Fruit fly (Drosophila melanogaster) whole organism, embryonic: ENCODE measurements around the gene CG31960.

Experiments
- Abd-B ChIP-seq: fragments of 200-800 bp; sonication (Bioruptor generic); optimal IDR thresholded peaks from 2 replicates; lab custom pipeline; 2018; ENCODE audit warnings: missing biosample characterization, mild to moderate bottlenecking, missing genetic modification characterization, moderate library complexity
- CG12071 ChIP-seq: fragments of 200-800 bp; sonication (Bioruptor generic); optimal IDR thresholded peaks from 3 replicates; lab custom pipeline; 2018; ENCODE audit warnings: missing biosample characterization, mild to moderate bottlenecking, missing genetic modification characterization
- CG12236 ChIP-seq: fragments of 200-800 bp; sonication (Bioruptor generic); optimal IDR thresholded peaks from 2 replicates; lab custom pipeline; 2016; ENCODE audit warnings: missing biosample characterization, missing genetic modification characterization
- CG1233 ChIP-seq: fragments of 200-800 bp; sonication (Bioruptor generic); optimal IDR thresholded peaks from 4 replicates; lab custom pipeline; 2018; ENCODE audit warnings: missing biosample characterization, mild to moderate bottlenecking, missing genetic modification characterization
- CG13123 ChIP-seq: fragments of 200-800 bp; sonication (Bioruptor generic); optimal IDR thresholded peaks from 2 replicates; lab custom pipeline; 2016; ENCODE audit warnings: missing biosample characterization, missing genetic modification characterization
- CG15073 ChIP-seq: fragments of 200-800 bp; sonication (Bioruptor generic); optimal IDR thresholded peaks from 2 replicates; lab custom pipeline; 2016; ENCODE audit warnings: missing biosample characterization, missing genetic modification characterization
- CG18262 ChIP-seq: fragments of 200-800 bp; optimal IDR thresholded peaks from 3 replicates; lab custom pipeline; 2019; ENCODE audit warnings: missing biosample characterization, mild to moderate bottlenecking, missing genetic modification characterization, moderate library complexity
- CG2875 ChIP-seq: fragments of 200-800 bp; sonication (Bioruptor generic); optimal IDR thresholded peaks from 2 replicates; lab custom pipeline; 2017; ENCODE audit warnings: missing biosample characterization, mild to moderate bottlenecking, missing genetic modification characterization, missing genetic modification reagents
- CG3065 ChIP-seq: fragments of 200-800 bp; sonication (Bioruptor generic); optimal IDR thresholded peaks from 2 replicates; lab custom pipeline; 2016; ENCODE audit warnings: missing biosample characterization, missing genetic modification characterization
- CG31365 ChIP-seq: fragments of 200-800 bp; sonication (Bioruptor generic); optimal IDR thresholded peaks from 2 replicates; lab custom pipeline; 2018; ENCODE audit warnings: missing biosample characterization, mild to moderate bottlenecking, missing genetic modification characterization
- CG4707 ChIP-seq: fragments of 200-800 bp; sonication (Bioruptor generic); optimal IDR thresholded peaks from 2 replicates; lab custom pipeline; 2018; ENCODE audit warnings: missing biosample characterization, mild to moderate bottlenecking, missing genetic modification characterization, moderate library complexity
- CG5245 ChIP-seq: fragments of 200-800 bp; sonication (Bioruptor generic); optimal IDR thresholded peaks from 3 replicates; lab custom pipeline; 2016; ENCODE audit warnings: missing biosample characterization, missing genetic modification characterization
- CG6689 ChIP-seq: fragments of 200-800 bp; sonication (Bioruptor generic); IDR thresholded peaks from 2 replicates; pipeline ENCODE4 v1.3.6; 2022; ENCODE audit warnings: missing biosample characterization, missing genetic modification characterization
- CG7357 ChIP-seq: fragments of 200-800 bp; sonication (Bioruptor generic); IDR thresholded peaks from 3 replicates; pipeline ENCODE4 v1.3.6; 2022; ENCODE audit warnings: missing biosample characterization, missing genetic modification characterization
- CG9817 ChIP-seq: fragments of 200-800 bp; sonication (Bioruptor generic); optimal IDR thresholded peaks from 2 replicates; lab custom pipeline; 2018; ENCODE audit warnings: missing biosample characterization, mild to moderate bottlenecking, missing genetic modification characterization, moderate library complexity
- CTCF ChIP-seq: fragments of 200-800 bp; sonication (Bioruptor generic); optimal IDR thresholded peaks from 2 replicates; lab custom pipeline; 2017; ENCODE audit warnings: missing biosample characterization, mild to moderate bottlenecking, missing genetic modification characterization, moderate library complexity
- Ets97D ChIP-seq: fragments of 200-800 bp; sonication (Bioruptor generic); optimal IDR thresholded peaks from 3 replicates; lab custom pipeline; 2016; ENCODE audit warnings: missing biosample characterization, missing genetic modification characterization
- Gug ChIP-seq: fragments of 200-800 bp; sonication (Bioruptor generic); IDR thresholded peaks from 4 replicates; pipeline ENCODE4 v1.3.6; 2022; ENCODE audit warnings: missing biosample characterization, missing genetic modification characterization
- HLHmδ ChIP-seq: fragments of 200-800 bp; sonication (Bioruptor generic); optimal IDR thresholded peaks from 2 replicates; lab custom pipeline; 2018; ENCODE audit warnings: missing biosample characterization, mild to moderate bottlenecking, missing genetic modification characterization, moderate library complexity
- HmgD ChIP-seq: fragments of 200-800 bp; sonication (Bioruptor generic); optimal IDR thresholded peaks from 3 replicates; lab custom pipeline; 2016; ENCODE audit warnings: missing biosample characterization, missing genetic modification characterization
- HmgZ ChIP-seq: fragments of 200-800 bp; sonication (Bioruptor generic); optimal IDR thresholded peaks from 2 replicates; lab custom pipeline; 2018; ENCODE audit warnings: missing biosample characterization, mild to moderate bottlenecking, missing genetic modification characterization
- Hmr ChIP-seq: fragments of 200-800 bp; sonication (Bioruptor generic); optimal IDR thresholded peaks from 3 replicates; lab custom pipeline; 2017; ENCODE audit warnings: mild to moderate bottlenecking, missing biosample characterization, missing genetic modification reagents, missing genetic modification characterization
- Kr ChIP-seq: fragments of 200-800 bp; sonication (Bioruptor generic); optimal IDR thresholded peaks from 2 replicates; lab custom pipeline; 2017; ENCODE audit warnings: missing biosample characterization, mild to moderate bottlenecking, missing genetic modification characterization
- Max ChIP-seq: fragments of 200-800 bp; sonication (Bioruptor generic); optimal IDR thresholded peaks from 2 replicates; lab custom pipeline; 2016; ENCODE audit warnings: missing biosample characterization, mild to moderate bottlenecking, missing genetic modification characterization
- Meics ChIP-seq: fragments of 200-800 bp; sonication (Bioruptor generic); optimal IDR thresholded peaks from 2 replicates; lab custom pipeline; 2017; ENCODE audit warnings: missing biosample characterization, mild to moderate bottlenecking, missing genetic modification characterization
- NFAT ChIP-seq: fragments of 200-800 bp; sonication (Bioruptor generic); IDR thresholded peaks from 2 replicates; pipeline ENCODE4 v1.3.6; 2022; ENCODE audit warnings: missing biosample characterization, missing genetic modification characterization
- Rx ChIP-seq: fragments of 200-800 bp; sonication (Bioruptor generic); IDR thresholded peaks from 2 replicates; pipeline ENCODE4 v1.3.6; 2022; ENCODE audit warnings: missing biosample characterization, missing genetic modification characterization
- Ssrp ChIP-seq: fragments of 200-800 bp; sonication (Bioruptor generic); optimal IDR thresholded peaks from 2 replicates; lab custom pipeline; 2018; ENCODE audit warnings: missing biosample characterization, mild to moderate bottlenecking, missing genetic modification characterization, moderate library complexity
- Taf1 ChIP-seq: fragments of 200-800 bp; sonication (Bioruptor generic); IDR thresholded peaks from 2 replicates; pipeline ENCODE4 v1.3.6; 2022; ENCODE audit warnings: missing biosample characterization, missing genetic modification characterization
- Xbp1 ChIP-seq: fragments of 200-800 bp; sonication (Bioruptor generic); optimal IDR thresholded peaks from 3 replicates; lab custom pipeline; 2016; ENCODE audit warnings: missing biosample characterization, mild to moderate bottlenecking, missing genetic modification characterization
- aop ChIP-seq: fragments of 200-800 bp; sonication (Bioruptor generic); IDR thresholded peaks from 2 replicates; pipeline ENCODE4 v1.3.6; 2022; ENCODE audit warnings: missing biosample characterization, missing genetic modification characterization
- bbx ChIP-seq: fragments of 200-800 bp; sonication (Bioruptor generic); IDR thresholded peaks from 2 replicates; pipeline ENCODE4 v1.3.6; 2022; ENCODE audit warnings: missing biosample characterization, missing genetic modification characterization; ENCODE audit not compliant: partially characterized antibody
- br ChIP-seq: fragments of >200 bp; optimal IDR thresholded peaks from 2 replicates; lab custom pipeline; 2017
- chm ChIP-seq: fragments of 200-800 bp; sonication (Bioruptor generic); IDR thresholded peaks from 2 replicates; pipeline ENCODE4 v1.3.6; 2022; ENCODE audit warnings: missing biosample characterization, missing genetic modification characterization
- en ChIP-seq: fragments of 200-800 bp; sonication (Bioruptor generic); optimal IDR thresholded peaks from 2 replicates; lab custom pipeline; 2016; ENCODE audit warnings: missing biosample characterization, missing genetic modification characterization
- esg ChIP-seq: fragments of 200-800 bp; sonication (Bioruptor generic); conservative IDR thresholded peaks from 2 replicates; pipeline ENCODE4 v1.3.6; 2022; ENCODE audit warnings: missing biosample characterization, missing genetic modification characterization
- fd3F ChIP-seq: fragments of 200-800 bp; sonication (Bioruptor generic); optimal IDR thresholded peaks from 2 replicates; lab custom pipeline; 2018; ENCODE audit warnings: missing biosample characterization, mild to moderate bottlenecking, missing genetic modification characterization, moderate library complexity
- hb ChIP-seq: fragments of 200-800 bp; sonication (Bioruptor generic); IDR thresholded peaks from 3 replicates; pipeline ENCODE4 v1.3.6; 2022; ENCODE audit warnings: missing biosample characterization, missing genetic modification characterization; ENCODE audit not compliant: partially characterized antibody
- inv ChIP-seq: fragments of 200-800 bp; sonication (Bioruptor generic); IDR thresholded peaks from 2 replicates; pipeline ENCODE4 v1.3.6; 2022; ENCODE audit warnings: missing biosample characterization, missing genetic modification characterization; ENCODE audit not compliant: partially characterized antibody
- jigr1 ChIP-seq: fragments of 200-800 bp; sonication (Bioruptor generic); IDR thresholded peaks from 3 replicates; pipeline ENCODE4 v1.3.6; 2022; ENCODE audit warnings: missing biosample characterization, missing genetic modification characterization
- kah ChIP-seq: fragments of 200-800 bp; sonication (Bioruptor generic); optimal IDR thresholded peaks from 2 replicates; lab custom pipeline; 2018; ENCODE audit warnings: missing biosample characterization, mild to moderate bottlenecking, missing genetic modification characterization
- mam ChIP-seq: fragments of 200-800 bp; sonication (Bioruptor generic); optimal IDR thresholded peaks from 3 replicates; lab custom pipeline; 2016; ENCODE audit warnings: missing biosample characterization, missing genetic modification characterization
- nerfin-2 ChIP-seq: fragments of 200-800 bp; sonication (Bioruptor generic); IDR thresholded peaks from 2 replicates; pipeline ENCODE4 v1.3.6; 2022; ENCODE audit warnings: missing biosample characterization, missing genetic modification characterization; ENCODE audit not compliant: partially characterized antibody
- nom ChIP-seq: fragments of 200-800 bp; sonication (Bioruptor generic); optimal IDR thresholded peaks from 2 replicates; lab custom pipeline; 2017; ENCODE audit warnings: missing biosample characterization, missing genetic modification characterization, mild to moderate bottlenecking, moderate library complexity, missing genetic modification reagents
- rib ChIP-seq: fragments of 200-800 bp; sonication (Bioruptor generic); IDR thresholded peaks from 2 replicates; pipeline ENCODE4 v1.3.6; 2022; ENCODE audit warnings: missing biosample characterization, missing genetic modification characterization
- row ChIP-seq: fragments of 200-800 bp; sonication (Bioruptor generic); IDR thresholded peaks from 3 replicates; pipeline ENCODE4 v1.3.6; 2022; ENCODE audit warnings: missing biosample characterization, missing genetic modification characterization
- schlank ChIP-seq: fragments of 200-800 bp; sonication (Bioruptor generic); optimal IDR thresholded peaks from 2 replicates; lab custom pipeline; 2018; ENCODE audit warnings: missing biosample characterization, mild to moderate bottlenecking, missing genetic modification characterization
- scrt ChIP-seq: fragments of 200-800 bp; sonication (Bioruptor generic); optimal IDR thresholded peaks from 2 replicates; lab custom pipeline; 2018; ENCODE audit warnings: missing biosample characterization, mild to moderate bottlenecking, missing genetic modification characterization, moderate library complexity
- sisA ChIP-seq: fragments of 200-800 bp; sonication (Bioruptor generic); IDR thresholded peaks from 2 replicates; pipeline ENCODE4 v1.3.6; 2022; ENCODE audit warnings: missing biosample characterization, missing genetic modification characterization
- sr ChIP-seq: fragments of 200-800 bp; sonication (Bioruptor generic); IDR thresholded peaks from 3 replicates; pipeline ENCODE4 v1.3.6; 2022; ENCODE audit warnings: missing biosample characterization, missing genetic modification characterization
- sug ChIP-seq: fragments of 200-800 bp; optimal IDR thresholded peaks from 2 replicates; lab custom pipeline; 2019; ENCODE audit warnings: missing biosample characterization, mild to moderate bottlenecking, missing genetic modification characterization, moderate library complexity

The CG31960 gene

dm6 chr2L:3804641-3805273, 20.0 kb downstream of the CG31960 start (continued):
- TF ChIP-seq HmgD (GFP tag; lab: Kevin White, UChicago) (peak; percentile 94), CG13123 (GFP tag; lab: Kevin White, UChicago) (peak; percentile 92), HLHmδ (GFP tag; lab: Kevin White, UChicago) (peak; percentile 54), Gug (GFP tag; lab: Robert Waterston, UW) (peak; percentile 97), CG12071 (GFP tag; lab: Kevin White, UChicago) (peak; percentile 99), CTCF (GFP tag; lab: Kevin White, UChicago) (peak; percentile 78), sr (GFP tag; lab: Robert Waterston, UW) (peak; percentile 93; the same call in 2 of the 3 replicates), CG4707 (GFP tag; lab: Kevin White, UChicago) (peak; percentile 96), CG6689 (GFP tag; lab: Robert Waterston, UW) (peak; percentile 98), chm (GFP tag; lab: Robert Waterston, UW) (peak; percentile 98), esg (peak; percentile 98), sug (peak; percentile 96), rib (GFP tag; lab: Robert Waterston, UW) (peak; percentile 92), Abd-B (peak; percentile 98), fd3F (GFP tag; lab: Kevin White, UChicago) (peak; percentile 97), inv (GFP tag; lab: Robert Waterston, UW) (no peak), hb (GFP tag; lab: Robert Waterston, UW) (no peak), CG15073 (peak; percentile 81), Taf1 (GFP tag; lab: Robert Waterston, UW) (peak; percentile 92), NFAT (peak; percentile 92), bbx (GFP tag; lab: Robert Waterston, UW) (0 out of 2 replicates have a peak, but pooled peaks have one; percentile 10), kah (GFP tag; lab: Kevin White, UChicago) (peak; percentile 98), CG9817 (peak; percentile 97), scrt (GFP tag; lab: Kevin White, UChicago) (peak; percentile 97), CG31365 (peak; percentile 94), CG2875 (GFP tag; lab: Kevin White, UChicago) (peak; percentile 98), CG12236 (GFP tag; lab: Kevin White, UChicago) (peak; percentile 98), CG18262 (tag; lab: Kevin White, UChicago) (peak; percentile 99), nom (GFP tag; lab: Kevin White, UChicago) (peak; percentile 98), en (GFP tag; lab: Kevin White, UChicago) (peak; percentile 98), Ets97D (GFP tag; lab: Kevin White, UChicago) (peak; percentile 92), CG5245 (peak; percentile 97), HmgZ (peak; percentile 99), sisA (GFP tag; lab: Robert Waterston, UW) (peak; percentile 98), schlank (tag; lab: Kevin White, UChicago) (peak; percentile 95), Xbp1 (GFP tag; lab: Kevin White, UChicago) (peak; percentile 99), aop (peak; percentile 89), Meics (GFP tag; lab: Kevin White, UChicago) (peak; percentile 97), CG1233 (peak; percentile 98), Ssrp (tag; lab: Kevin White, UChicago) (peak; percentile 99), Rx (peak; percentile 96), nerfin-2 (no peak), row (GFP tag; lab: Robert Waterston, UW) (peak; percentile 99), Kr (GFP tag; lab: Kevin White, UChicago) (no peak), CG7357 (GFP tag; lab: Robert Waterston, UW) (peak; percentile 92), CG3065 (GFP tag; lab: Kevin White, UChicago) (peak; percentile 86), jigr1 (GFP tag; lab: Robert Waterston, UW) (peak; percentile 94), Hmr (GFP tag; lab: Kevin White, UChicago) (peak; percentile 97), br (lab: Kevin White, UChicago) (no peak), mam (GFP tag; lab: Kevin White, UChicago) (peak; percentile 97), Max (GFP tag; lab: Kevin White, UChicago) (peak; percentile 97)
